Worm (Caenorhabditis elegans) whole organism, L4/young adult: ENCODE results near the gene eat-17.

Experiments
- W03F9.2 ChIP-seq: fragments of 150-350 bp; optimal IDR thresholded peaks from 2 replicates; lab custom pipeline; 2014; ENCODE audit warnings: missing biosample characterization, missing genetic modification characterization
- dao-5 ChIP-seq: sonication (generic microtip); optimal IDR thresholded peaks from 2 replicates; lab custom pipeline; 2016; ENCODE audit warnings: missing genotype, missing genetic modification characterization, moderate library complexity, missing compliant biosample characterization
- him-1 ChIP-seq: sonication (generic microtip); optimal IDR thresholded peaks from 2 replicates; lab custom pipeline; 2016; ENCODE audit warnings: missing genotype, missing genetic modification reagents, missing genetic modification characterization, missing compliant biosample characterization

DNA sequence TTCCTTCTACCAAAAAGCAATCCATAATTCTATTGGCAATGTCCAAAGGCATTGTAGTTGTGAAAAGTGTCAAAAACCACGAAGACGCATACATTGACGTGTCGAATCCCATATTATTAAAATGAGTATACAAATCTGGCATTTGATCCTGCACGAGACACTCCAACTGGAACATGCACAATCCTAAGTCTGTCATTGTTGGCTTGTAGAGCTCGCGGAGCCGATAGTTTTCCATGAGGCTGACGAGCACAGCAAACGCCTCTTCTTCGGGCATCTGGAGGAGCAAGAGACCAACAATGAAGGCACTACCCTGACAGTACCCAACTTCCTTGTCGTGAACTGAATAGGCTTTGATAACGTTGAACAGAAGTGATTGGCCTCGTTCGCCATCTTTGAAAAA, 10.0 kb downstream of the eat-17 start:
- TF ChIP-seq him-1 (tag; lab: Kevin White, UChicago) (no peak), W03F9.2 (tag; lab: Kevin White, UChicago) (no peak), dao-5 (no peak)
